Fruit fly (Drosophila melanogaster): Measurements from ENCODE around the gene colt.

colt gene

dm6 chr2L:2750337-2751084, 19.4 kb downstream of the colt start (continued):
- TF ChIP-seq CG6683 (GFP tag; optimal IDR thresholded peaks at IDR 0.05) (peak; percentile 52), CG10274 (GFP tag; optimal IDR thresholded peaks at IDR 0.05) (peak; percentile 99), CG7928 (GFP tag; optimal IDR thresholded peaks at IDR 0.05) (peak; percentile 61), maf-S (GFP tag; optimal IDR thresholded peaks at IDR 0.05) (peak; percentile 78), CG6854 (GFP tag; optimal IDR thresholded peaks at IDR 0.05) (peak; percentile 76), pho (GFP tag; optimal IDR thresholded peaks at IDR 0.05) (peak; percentile 63), mirr (GFP tag; optimal IDR thresholded peaks at IDR 0.05) (peak; percentile 87), Stat92E (GFP tag; optimal IDR thresholded peaks at IDR 0.05) (peak in 1 of 3 experiments; percentile 37), ttk (GFP tag; IDR thresholded peaks at IDR 0.05) (no peak), eyg (GFP tag; optimal IDR thresholded peaks at IDR 0.05) (no peak), z (GFP tag; IDR thresholded peaks at IDR 0.05) (no peak), odd (GFP tag; optimal IDR thresholded peaks at IDR 0.05) (peak; percentile 67), CG4360 (GFP tag; IDR thresholded peaks at IDR 0.05) (no peak), tin (GFP tag; optimal IDR thresholded peaks at IDR 0.05) (peak; percentile 58), HHEX (GFP tag; optimal IDR thresholded peaks at IDR 0.05) (peak; percentile 86), CoRest (tag; optimal IDR thresholded peaks at IDR 0.05) (peak; percentile 82), CG6791 (GFP tag; IDR thresholded peaks at IDR 0.05; ENCODE audit: partially characterized antibody) (no peak), Optix (GFP tag; IDR thresholded peaks at IDR 0.05) (no peak), CG1024 (GFP tag; IDR thresholded peaks at IDR 0.05) (no peak), Sry-δ (GFP tag; optimal IDR thresholded peaks at IDR 0.05) (peak; percentile 45), Vsx1 (GFP tag; optimal IDR thresholded peaks at IDR 0.05) (peak; percentile 58), exex (tag; optimal IDR thresholded peaks at IDR 0.05) (peak; percentile 86), Aef1 (GFP tag; IDR thresholded peaks at IDR 0.05) (no peak), org-1 (GFP tag; optimal IDR thresholded peaks at IDR 0.05) (peak; percentile 87), CG11696 (GFP tag; IDR thresholded peaks at IDR 0.05) (no peak), CG1647 (GFP tag; optimal IDR thresholded peaks at IDR 0.05) (peak; percentile 77), D (optimal IDR thresholded peaks at IDR 0.05) (peak; percentile 39), D (GFP tag; optimal IDR thresholded peaks at IDR 0.05) (peak; percentile 74), ac (GFP tag; optimal IDR thresholded peaks at IDR 0.05) (peak; percentile 31), shn (GFP tag; optimal IDR thresholded peaks at IDR 0.05) (peak; percentile 72), CG12104 (GFP tag; optimal IDR thresholded peaks at IDR 0.05) (peak; percentile 66), CG32532 (GFP tag; IDR thresholded peaks at IDR 0.05) (no peak), run (tag; optimal IDR thresholded peaks at IDR 0.05) (no peak), sisA (GFP tag; IDR thresholded peaks at IDR 0.05) (no peak), Spps (tag; optimal IDR thresholded peaks at IDR 0.05) (peak; percentile 45), CG6689 (GFP tag; IDR thresholded peaks at IDR 0.05) (no peak), CG1602 (GFP tag; optimal IDR thresholded peaks at IDR 0.05) (peak; percentile 64), CG14965 (GFP tag; optimal IDR thresholded peaks at IDR 0.05; ENCODE audit: borderline replicate concordance) (peak; percentile 61), Elba2 (GFP tag; optimal IDR thresholded peaks at IDR 0.05) (no peak), sob (GFP tag; IDR thresholded peaks at IDR 0.05) (no peak), ham (GFP tag; IDR thresholded peaks at IDR 0.05) (no peak), CG11093 (GFP tag; IDR thresholded peaks at IDR 0.05) (peak; percentile 81; the same call in 2 of the 3 replicates), pros (GFP tag; optimal IDR thresholded peaks at IDR 0.05) (peak; percentile 31), Neu2 (GFP tag; optimal IDR thresholded peaks at IDR 0.05; ENCODE audit: borderline replicate concordance) (peak; percentile 0), Dip3 (GFP tag; optimal IDR thresholded peaks at IDR 0.05) (peak; percentile 81), Side (GFP tag; optimal IDR thresholded peaks at IDR 0.05) (peak; percentile 85), zfh1 (GFP tag; IDR thresholded peaks at IDR 0.05) (no peak), ato (GFP tag; IDR thresholded peaks at IDR 0.05; ENCODE audit: partially characterized antibody) (no peak), gsb-n (tag; optimal IDR thresholded peaks at IDR 0.05) (peak; percentile 73), Nf-YB (GFP tag; optimal IDR thresholded peaks at IDR 0.05) (peak; percentile 35)
